Worm (Caenorhabditis elegans): ENCODE data around the gene C29F4.3.

Gene C29F4.3

ce11 chrIV:11218037-11218436 lies 5.7 kb downstream of the C29F4.3 start, which contains the start of gene zip-6:
Gene zip-6 (minus strand): TSS chrIV:11218137.
- TF ChIP-seq ccch-3 (GFP tag; optimal IDR thresholded peaks at IDR 0.05): no peak
- no peak for TF ChIP-seq aptf-3 (GFP tag; IDR thresholded peaks at IDR 0.05)
- TF ChIP-seq ceh-58 (GFP tag; IDR thresholded peaks at IDR 0.05): no peak
- TF ChIP-seq somi-1 (GFP tag; optimal IDR thresholded peaks at IDR 0.05): no peak
- no peak for TF ChIP-seq ztf-22 (GFP tag; optimal IDR thresholded peaks at IDR 0.05)
- no peak for TF ChIP-seq lin-26 (GFP tag; IDR thresholded peaks at IDR 0.05)
- TF ChIP-seq lsl-1 (GFP tag; optimal IDR thresholded peaks at IDR 0.05): no peak
- no peak for TF ChIP-seq ceh-91 (GFP tag; IDR thresholded peaks at IDR 0.05)
- no peak for TF ChIP-seq Y53F4B.3 (GFP tag; IDR thresholded peaks at IDR 0.05)
- no peak for TF ChIP-seq lin-40 (tag; optimal IDR thresholded peaks at IDR 0.05)
- no peak for TF ChIP-seq D2030.7 (GFP tag; IDR thresholded peaks at IDR 0.05)
- TF ChIP-seq F33H1.4 (GFP tag; IDR thresholded peaks at IDR 0.05): no peak
- TF ChIP-seq ztf-6 (GFP tag; IDR thresholded peaks at IDR 0.05): no peak

ce11 chrIV:11212978-11213377 lies 10.8 kb downstream of the C29F4.3 start:
- no peak for TF ChIP-seq B0019.2 (GFP tag; conservative IDR thresholded peaks at IDR 0.05)
- no peak for TF ChIP-seq egl-18 (GFP tag; IDR thresholded peaks at IDR 0.05)
- no peak for TF ChIP-seq dpff-1 (tag; optimal IDR thresholded peaks at IDR 0.05)
- no peak for TF ChIP-seq ccch-3 (GFP tag; optimal IDR thresholded peaks at IDR 0.05)
- no peak for TF ChIP-seq dpl-1 (GFP tag; optimal IDR thresholded peaks at IDR 0.05)
- no peak for TF ChIP-seq lag-1 (GFP tag; IDR thresholded peaks at IDR 0.05)
- TF ChIP-seq ztf-28 (GFP tag; IDR thresholded peaks at IDR 0.05): no peak
- no peak for TF ChIP-seq ceh-100 (GFP tag; IDR thresholded peaks at IDR 0.05)
- no peak for TF ChIP-seq Y67H2A.10 (GFP tag; conservative IDR thresholded peaks at IDR 0.05)
- no peak for TF ChIP-seq K12H6.12 (tag; optimal IDR thresholded peaks at IDR 0.05)
- no peak for TF ChIP-seq F33H1.4 (GFP tag; IDR thresholded peaks at IDR 0.05)
- no peak for TF ChIP-seq B0035.1 (tag; optimal IDR thresholded peaks at IDR 0.05)
- no peak for TF ChIP-seq lir-1 (GFP tag; conservative IDR thresholded peaks at IDR 0.05)
- TF ChIP-seq F39B2.1 (GFP tag; IDR thresholded peaks at IDR 0.05): no peak
- no peak for TF ChIP-seq madf-3 (GFP tag; IDR thresholded peaks at IDR 0.05)
- TF ChIP-seq K11D2.4 (GFP tag; IDR thresholded peaks at IDR 0.05): no peak
- no peak for TF ChIP-seq ceh-27 (GFP tag; optimal IDR thresholded peaks at IDR 0.05)

ce11 chrIV:11211547-11211946 lies 12.2 kb downstream of the C29F4.3 start:
- no peak for TF ChIP-seq lir-1 (GFP tag; conservative IDR thresholded peaks at IDR 0.05)
- TF ChIP-seq attf-5 (GFP tag; optimal IDR thresholded peaks at IDR 0.05): no peak
- TF ChIP-seq nhr-80 (tag; optimal IDR thresholded peaks at IDR 0.05): peak; percentile 70

ce11 chrIV:11210781-11211256 lies 13.0 kb downstream of the C29F4.3 start, which contains the start of gene adk-1:
Gene adk-1 (minus strand): TSS chrIV:11210831.
- TF ChIP-seq ceh-40 (GFP tag; IDR thresholded peaks at IDR 0.05) (no peak), attf-3 (GFP tag; conservative IDR thresholded peaks at IDR 0.05) (peak; percentile 83)

- TF ChIP-seq snpc-1.3 (tag; optimal IDR thresholded peaks at IDR 0.05; ENCODE audit: insufficient read depth) (no peak), pha-4 (tag; optimal IDR thresholded peaks at IDR 0.05) (no peak), Y53F4B.3 (GFP tag; IDR thresholded peaks at IDR 0.05) (no peak), ztf-28 (GFP tag; IDR thresholded peaks at IDR 0.05) (no peak), T07F8.4 (tag; optimal IDR thresholded peaks at IDR 0.05) (no peak), madf-10 (tag; optimal IDR thresholded peaks at IDR 0.05) (no peak), rpc-1 (optimal IDR thresholded peaks at IDR 0.05) (no peak), rpc-1 (tag; optimal IDR thresholded peaks at IDR 0.05) (no peak), gei-17 (GFP tag; optimal IDR thresholded peaks at IDR 0.05) (no peak), attf-6 (GFP tag; IDR thresholded peaks at IDR 0.05) (no peak), Y79H2A.3 (GFP tag; conservative IDR thresholded peaks at IDR 0.05) (no peak)
These were observed 16.6 kb downstream of the C29F4.3 start, which contains the start of gene R07H5.9 for ce11 chrIV:11207186-11207585. Gene R07H5.9 (plus strand): TSS chrIV:11207486.
